Worm (Caenorhabditis elegans): ENCODE measurements around the gene vps-33.2.

ce11 chrII:6589408-6589807 is 11.6 kb upstream of the vps-33.2 start, which contains the start of gene vps-32.1:
- TF ChIP-seq W03F9.2 (tag; optimal IDR thresholded peaks at IDR 0.05) (no peak), him-1 (tag; optimal IDR thresholded peaks at IDR 0.05) (no peak)
